Fruit fly (Drosophila melanogaster) whole organism, adult: ENCODE results near the gene CG10147.

ENCODE experiments used
- CG11617 ChIP-seq: fragments of 200-800 bp; sonication (Bioruptor generic); optimal IDR thresholded peaks from 2 replicates; lab custom pipeline; 2017; ENCODE audit warnings: mild to moderate bottlenecking, missing biosample characterization, missing genetic modification reagents, missing genetic modification characterization
- CG12768 ChIP-seq: fragments of 200-800 bp; sonication (Bioruptor generic); optimal IDR thresholded peaks from 2 replicates; lab custom pipeline; 2017; ENCODE audit warnings: missing biosample characterization, missing genetic modification characterization, mild to moderate bottlenecking, moderate library complexity, missing genetic modification reagents
- CG14711 ChIP-seq: fragments of 200-800 bp; sonication (Bioruptor generic); optimal IDR thresholded peaks from 2 replicates; lab custom pipeline; 2018; ENCODE audit warnings: missing biosample characterization, mild to moderate bottlenecking, missing genetic modification characterization, moderate library complexity
- CG1620 ChIP-seq: fragments of 200-800 bp; sonication (Bioruptor generic); optimal IDR thresholded peaks from 2 replicates; lab custom pipeline; 2016; ENCODE audit warnings: missing biosample characterization, missing genetic modification characterization
- CG33017 ChIP-seq: fragments of 200-800 bp; sonication (Bioruptor generic); optimal IDR thresholded peaks from 2 replicates; lab custom pipeline; 2018; ENCODE audit warnings: missing biosample characterization, mild to moderate bottlenecking, missing genetic modification characterization, moderate library complexity
- CG5204 ChIP-seq: fragments of 200-800 bp; sonication (Bioruptor generic); optimal IDR thresholded peaks from 2 replicates; lab custom pipeline; 2016; ENCODE audit warnings: missing biosample characterization, missing genetic modification characterization
- CG7045 ChIP-seq: fragments of 200-800 bp; sonication (Bioruptor generic); optimal IDR thresholded peaks from 2 replicates; lab custom pipeline; 2017; ENCODE audit warnings: missing biosample characterization, mild to moderate bottlenecking, missing genetic modification characterization
- CG7101 ChIP-seq: fragments of 200-800 bp; sonication (Bioruptor generic); optimal IDR thresholded peaks from 2 replicates; lab custom pipeline; 2018; ENCODE audit warnings: missing biosample characterization, mild to moderate bottlenecking, missing genetic modification characterization, moderate library complexity
- Clk ChIP-seq: fragments of 200-800 bp; sonication (Bioruptor generic); optimal IDR thresholded peaks from 2 replicates; lab custom pipeline; 2017; ENCODE audit warnings: missing biosample characterization, missing genetic modification characterization
- Crg-1 ChIP-seq: fragments of 200-800 bp; sonication (Bioruptor generic); optimal IDR thresholded peaks from 2 replicates; lab custom pipeline; 2016; ENCODE audit warnings: missing biosample characterization, missing genetic modification characterization
- Hr96 ChIP-seq: fragments of 200-800 bp; sonication (Bioruptor generic); optimal IDR thresholded peaks from 2 replicates; lab custom pipeline; 2016; ENCODE audit warnings: missing biosample characterization, missing genetic modification characterization
- Mnt ChIP-seq: fragments of 200-800 bp; sonication (Bioruptor generic); optimal IDR thresholded peaks from 2 replicates; lab custom pipeline; 2016; ENCODE audit warnings: missing biosample characterization, mild to moderate bottlenecking, missing genetic modification characterization
- bab1 ChIP-seq: fragments of 200-800 bp; sonication (Bioruptor generic); optimal IDR thresholded peaks from 3 replicates; lab custom pipeline; 2019; ENCODE audit warnings: missing biosample characterization, mild to moderate bottlenecking, missing genetic modification characterization, moderate library complexity
- cic ChIP-seq: fragments of 200-800 bp; sonication (Bioruptor generic); optimal IDR thresholded peaks from 2 replicates; lab custom pipeline; 2017; ENCODE audit warnings: missing biosample characterization, mild to moderate bottlenecking, missing genetic modification characterization, moderate library complexity
- cnc ChIP-seq, 2 experiments: fragments of >200 bp; optimal IDR thresholded peaks; 2 replicates each; lab custom pipeline; 2017
- kay ChIP-seq: fragments of 200-800 bp; sonication (Bioruptor generic); peaks from one replicate; lab custom pipeline; 2016; ENCODE audit warnings: missing biosample characterization, missing genetic modification characterization, borderline replicate concordance
- ovo ChIP-seq: fragments of 200-800 bp; sonication (Bioruptor generic); optimal IDR thresholded peaks from 2 replicates; lab custom pipeline; 2016; ENCODE audit warnings: missing biosample characterization, missing genetic modification characterization
- pad ChIP-seq: fragments of 200-800 bp; sonication (Bioruptor generic); optimal IDR thresholded peaks from 3 replicates; lab custom pipeline; 2017; ENCODE audit warnings: missing biosample characterization, missing genetic modification characterization, mild to moderate bottlenecking, moderate library complexity, missing genetic modification reagents
- tj ChIP-seq: fragments of 200-800 bp; sonication (Bioruptor generic); optimal IDR thresholded peaks from 3 replicates; lab custom pipeline; 2017; ENCODE audit warnings: missing biosample characterization, mild to moderate bottlenecking, missing genetic modification characterization, moderate library complexity
- toe ChIP-seq: fragments of 200-800 bp; sonication (Bioruptor generic); optimal IDR thresholded peaks from 2 replicates; lab custom pipeline; 2016; ENCODE audit warnings: missing biosample characterization, missing genetic modification characterization

Gene CG10147

DNA sequence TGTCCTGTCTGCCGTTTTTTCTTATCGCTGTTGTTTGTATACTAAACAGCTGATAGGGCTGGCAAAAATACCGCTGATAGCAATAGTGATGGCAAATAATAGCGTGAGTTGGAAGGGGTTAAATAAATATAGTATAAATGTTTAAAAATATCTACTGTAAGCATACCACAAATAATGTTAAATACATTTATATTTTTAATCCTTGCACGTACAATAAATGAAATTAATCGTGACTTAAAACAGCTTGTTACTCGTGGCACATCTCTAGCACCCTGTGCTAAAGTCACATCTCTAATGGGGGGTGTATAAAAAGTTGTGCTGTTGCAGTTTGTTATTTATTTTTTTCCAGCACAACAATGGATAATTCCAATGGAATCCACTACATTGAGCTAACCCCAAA, at the start of gene CG10147, which contains the start of gene Bulli:
TSS of gene CG10147 (minus strand) at position 20 of the 400 bp plus-strand sequence.
TSS of gene Bulli (plus strand) at position 277 of the 400 bp plus-strand sequence.
- peak; percentile 95 for TF ChIP-seq CG5204 (GFP tag; lab: Kevin White, UChicago)
- TF ChIP-seq CG11617 (GFP tag; lab: Kevin White, UChicago): peak; percentile 94
- TF ChIP-seq cnc (optimal IDR thresholded peaks at IDR 0.05; lab: Kevin White, UChicago): no peak
- TF ChIP-seq Mnt (GFP tag; lab: Kevin White, UChicago): peak; percentile 89
- TF ChIP-seq cic (GFP tag; lab: Kevin White, UChicago): peak; percentile 49
- peak; percentile 92 for TF ChIP-seq CG14711 (tag; lab: Kevin White, UChicago)
- TF ChIP-seq CG7045 (GFP tag; lab: Kevin White, UChicago): peak; percentile 95
- TF ChIP-seq Hr96 (GFP tag; lab: Kevin White, UChicago): peak; percentile 85
- TF ChIP-seq CG12768 (GFP tag; lab: Kevin White, UChicago): peak; percentile 91
- TF ChIP-seq tj (GFP tag; lab: Kevin White, UChicago): peak; percentile 86
- TF ChIP-seq Crg-1 (GFP tag; lab: Kevin White, UChicago): peak; percentile 94
- peak; percentile 93 for TF ChIP-seq kay
- peak; percentile 83 for TF ChIP-seq CG33017 (tag; lab: Kevin White, UChicago)
- peak; percentile 91 for TF ChIP-seq Clk
- TF ChIP-seq CG7101: peak; percentile 94
- TF ChIP-seq toe: peak; percentile 96
- TF ChIP-seq bab1: peak; percentile 96
- peak; percentile 83 for TF ChIP-seq pad (GFP tag; lab: Kevin White, UChicago)
- peak; percentile 92 for TF ChIP-seq ovo
- TF ChIP-seq CG1620 (GFP tag; lab: Kevin White, UChicago): peak; percentile 98

DNA sequence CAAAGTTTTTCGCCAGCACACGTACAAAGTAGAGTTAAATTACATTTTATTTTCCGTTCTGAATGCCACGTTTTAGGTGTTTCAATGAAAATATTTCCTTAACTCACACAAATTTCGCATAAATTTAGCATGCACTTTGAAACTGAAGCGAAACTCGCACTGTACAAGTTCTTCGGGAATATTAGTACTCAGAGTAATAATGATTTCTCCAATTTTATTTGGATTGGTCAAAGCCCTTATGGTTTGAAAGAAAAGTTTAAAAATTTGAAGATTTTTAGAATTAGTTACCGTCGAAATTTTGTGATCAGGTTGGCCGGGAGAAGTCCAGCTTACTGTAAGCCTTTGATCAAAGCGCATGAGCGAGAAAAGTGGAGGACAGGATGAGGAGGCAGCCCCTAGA, 42.2 kb upstream of the CG10147 start, which contains the start of gene betaTub65B:
TSS of gene betaTub65B (plus strand) at position 301 of the 400 bp plus-strand sequence.
- TF ChIP-seq Clk (no peak), tj (GFP tag; lab: Kevin White, UChicago) (no peak), CG5204 (GFP tag; lab: Kevin White, UChicago) (no peak), CG12768 (GFP tag; lab: Kevin White, UChicago) (no peak), Hr96 (GFP tag; lab: Kevin White, UChicago) (no peak), CG1620 (GFP tag; lab: Kevin White, UChicago) (no peak), kay (no peak), CG7045 (GFP tag; lab: Kevin White, UChicago) (no peak)

DNA sequence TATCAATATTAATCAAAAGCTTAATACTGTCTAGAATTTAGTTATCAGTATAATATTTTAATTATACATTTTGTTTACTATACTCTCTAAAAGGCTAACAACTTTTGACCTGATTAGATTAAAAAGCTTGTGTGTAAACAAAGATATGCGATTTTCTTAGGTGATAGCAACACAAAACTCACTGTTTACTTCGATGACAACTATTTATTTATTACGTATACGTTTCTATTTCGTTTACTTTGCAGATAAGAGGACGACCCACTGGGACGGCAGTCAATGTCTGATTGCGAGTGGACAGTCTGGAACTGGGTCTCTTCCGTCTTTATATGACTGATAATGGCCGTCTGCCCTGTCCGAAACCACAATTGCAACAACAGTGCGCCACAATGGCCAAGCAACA, 34.6 kb upstream of the CG10147 start:
- TF ChIP-seq toe: peak; percentile 44
- peak; percentile 34 for TF ChIP-seq tj (GFP tag; lab: Kevin White, UChicago)
- peak; percentile 88 for TF ChIP-seq CG7101
- TF ChIP-seq CG5204 (GFP tag; lab: Kevin White, UChicago): no peak
- peak; percentile 44 for TF ChIP-seq CG1620 (GFP tag; lab: Kevin White, UChicago)
- TF ChIP-seq Crg-1 (GFP tag; lab: Kevin White, UChicago): peak; percentile 93
- TF ChIP-seq CG12768 (GFP tag; lab: Kevin White, UChicago): peak; percentile 93
- TF ChIP-seq CG33017 (tag; lab: Kevin White, UChicago): peak; percentile 89
- TF ChIP-seq Mnt (GFP tag; lab: Kevin White, UChicago): peak; percentile 61
- peak; percentile 81 for TF ChIP-seq kay
- TF ChIP-seq cnc (optimal IDR thresholded peaks at IDR 0.05; lab: Kevin White, UChicago): no peak
- TF ChIP-seq ovo: peak; percentile 89
- no peak for TF ChIP-seq Hr96 (GFP tag; lab: Kevin White, UChicago)
- peak; percentile 98 for TF ChIP-seq cic (GFP tag; lab: Kevin White, UChicago)
- TF ChIP-seq CG7045 (GFP tag; lab: Kevin White, UChicago): peak; percentile 84
- peak; percentile 89 for TF ChIP-seq CG11617 (GFP tag; lab: Kevin White, UChicago)
- peak; percentile 58 for TF ChIP-seq Clk
- no peak for TF ChIP-seq bab1
- TF ChIP-seq pad (GFP tag; lab: Kevin White, UChicago): peak; percentile 59
- TF ChIP-seq CG14711 (tag; lab: Kevin White, UChicago): peak; percentile 69

DNA sequence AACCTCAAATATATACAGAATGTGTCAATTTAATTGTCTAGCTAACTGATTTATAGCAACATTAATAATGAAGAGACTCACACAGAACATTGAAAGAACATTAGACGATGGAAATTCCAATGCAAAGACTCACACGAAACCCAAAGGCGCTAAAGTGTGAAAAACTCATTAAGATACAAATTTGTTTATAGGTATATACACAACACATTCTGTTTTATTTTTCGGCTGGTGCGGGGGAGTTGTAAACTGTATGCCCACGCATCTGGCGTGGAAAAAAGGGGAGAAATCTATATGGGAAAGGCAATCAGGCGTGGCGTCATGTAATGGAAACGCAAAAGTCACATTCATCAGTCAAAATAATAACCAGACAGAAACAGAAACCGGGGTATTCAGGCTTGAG, 31.5 kb upstream of the CG10147 start:
- TF ChIP-seq cnc (optimal IDR thresholded peaks at IDR 0.05; lab: Kevin White, UChicago): no peak
- no peak for TF ChIP-seq CG12768 (GFP tag; lab: Kevin White, UChicago)
- no peak for TF ChIP-seq ovo
- no peak for TF ChIP-seq Clk
- no peak for TF ChIP-seq toe
- no peak for TF ChIP-seq CG11617 (GFP tag; lab: Kevin White, UChicago)
- no peak for TF ChIP-seq CG1620 (GFP tag; lab: Kevin White, UChicago)
- TF ChIP-seq kay: no peak
- TF ChIP-seq Mnt (GFP tag; lab: Kevin White, UChicago): no peak
- TF ChIP-seq bab1: no peak
- no peak for TF ChIP-seq Crg-1 (GFP tag; lab: Kevin White, UChicago)
- TF ChIP-seq tj (GFP tag; lab: Kevin White, UChicago): no peak
- no peak for TF ChIP-seq CG7101
- no peak for TF ChIP-seq CG33017 (tag; lab: Kevin White, UChicago)
- no peak for TF ChIP-seq CG7045 (GFP tag; lab: Kevin White, UChicago)

DNA sequence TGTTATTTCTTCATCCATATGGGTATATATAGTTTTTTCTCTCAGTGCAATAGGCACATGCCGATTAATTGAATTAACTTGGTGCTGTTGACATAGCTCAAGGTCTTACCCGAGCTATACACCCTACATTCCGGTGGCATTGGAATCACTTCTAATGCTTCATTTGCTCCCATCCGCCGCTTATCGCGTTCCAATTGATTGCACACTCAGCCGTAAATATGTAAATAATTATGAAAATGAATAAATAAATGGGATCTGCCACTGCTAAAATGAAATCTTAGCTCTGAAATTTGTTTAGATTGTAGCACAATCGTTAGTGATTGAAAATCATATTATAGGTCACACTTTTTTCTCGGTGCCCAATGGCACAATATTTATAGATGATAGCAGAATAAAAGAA, 28.7 kb upstream of the CG10147 start:
- TF ChIP-seq Clk (no peak), kay (peak; percentile 23)

DNA sequence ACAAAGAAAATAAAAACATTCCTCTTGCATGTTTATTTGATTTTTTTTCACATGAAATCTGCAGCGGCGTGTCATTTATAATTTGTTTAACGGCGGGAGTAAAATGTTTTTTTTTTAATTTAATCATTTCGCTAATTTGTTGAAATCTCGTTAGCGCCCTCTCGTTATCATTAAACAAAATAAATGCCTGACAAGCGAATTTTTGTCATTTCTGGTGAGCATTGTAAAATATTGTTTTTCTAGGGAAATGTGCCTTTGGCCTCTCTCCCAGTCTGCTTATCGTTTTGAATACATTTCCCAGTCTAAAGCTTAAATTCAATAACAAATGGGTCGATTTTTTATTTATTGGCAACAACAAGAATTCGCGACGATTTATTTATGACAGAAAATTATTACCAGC, 24.1 kb upstream of the CG10147 start:
- TF ChIP-seq CG1620 (GFP tag; lab: Kevin White, UChicago) (no peak), Mnt (GFP tag; lab: Kevin White, UChicago) (no peak), bab1 (no peak), pad (GFP tag; lab: Kevin White, UChicago) (no peak), CG7101 (no peak), Hr96 (GFP tag; lab: Kevin White, UChicago) (no peak), kay (peak; percentile 1), tj (GFP tag; lab: Kevin White, UChicago) (peak; percentile 56)
